Worm (Caenorhabditis elegans) whole organism, L4 larva: Measurements from ENCODE around the gene rpl-37.

Experiments
- T20F7.1 ChIP-seq: fragments of 200-800 bp; sonication (Bioruptor generic); optimal IDR thresholded peaks from 2 replicates; lab custom pipeline; 2018; ENCODE audit warnings: mild to moderate bottlenecking, missing genetic modification characterization, missing compliant biosample characterization
- Y75B8A.6 ChIP-seq: fragments of 200-800 bp; sonication (Bioruptor generic); IDR thresholded peaks from 2 replicates; pipeline ENCODE4 v1.3.6; 2022; ENCODE audit warnings: missing genetic modification reagents, missing genetic modification characterization, missing compliant biosample characterization
- arid-1 ChIP-seq: fragments of 200-800 bp; sonication (Bioruptor generic); conservative IDR thresholded peaks from 2 replicates; pipeline ENCODE4 v1.3.6; 2022; ENCODE audit warnings: missing genetic modification reagents, missing genetic modification characterization, missing compliant biosample characterization
- dmd-6 ChIP-seq: fragments of 200-800 bp; sonication (Bioruptor generic); IDR thresholded peaks from 2 replicates; pipeline ENCODE4 v1.3.6; 2022; ENCODE audit warnings: missing genetic modification reagents, missing genetic modification characterization, missing compliant biosample characterization
- fos-1 ChIP-seq: fragments of 150-350 bp; optimal IDR thresholded peaks from 2 replicates; lab custom pipeline; 2014; ENCODE audit warnings: missing biosample characterization, missing genetic modification characterization
- lin-1 ChIP-seq: fragments of 200-800 bp; sonication (Bioruptor generic); IDR thresholded peaks from 2 replicates; pipeline ENCODE4 v1.3.6; 2022; ENCODE audit warnings: missing genetic modification reagents, missing genetic modification characterization, missing compliant biosample characterization
- nhr-11 ChIP-seq: fragments of 150-350 bp; optimal IDR thresholded peaks from 2 replicates; lab custom pipeline; 2014; ENCODE audit warnings: missing biosample characterization, missing genetic modification characterization
- nhr-28 ChIP-seq: fragments of 150-350 bp; optimal IDR thresholded peaks from 2 replicates; lab custom pipeline; 2014; ENCODE audit warnings: missing biosample characterization, missing genetic modification characterization
- nhr-76 ChIP-seq: fragments of 150-350 bp; optimal IDR thresholded peaks from 2 replicates; lab custom pipeline; 2014; ENCODE audit warnings: missing biosample characterization, missing genetic modification characterization
- nhr-77 ChIP-seq: fragments of 150-350 bp; optimal IDR thresholded peaks from 2 replicates; lab custom pipeline; 2014; ENCODE audit warnings: missing biosample characterization, missing genetic modification characterization
- pqm-1 ChIP-seq: sonication (generic microtip); optimal IDR thresholded peaks from 2 replicates; lab custom pipeline; 2017; ENCODE audit warnings: missing biosample characterization, missing genetic modification characterization
- tag-97 ChIP-seq: fragments of 200-800 bp; sonication (Bioruptor generic); IDR thresholded peaks from 2 replicates; pipeline ENCODE4 v1.3.6; 2022; ENCODE audit warnings: missing genetic modification characterization, missing compliant biosample characterization
- unc-39 ChIP-seq: sonication (generic microtip); optimal IDR thresholded peaks from 2 replicates; lab custom pipeline; 2017; ENCODE audit warnings: missing biosample characterization, missing genetic modification characterization
- zag-1 ChIP-seq: fragments of 150-350 bp; optimal IDR thresholded peaks from 2 replicates; lab custom pipeline; 2014; ENCODE audit warnings: missing biosample characterization, missing genetic modification characterization

- TF ChIP-seq unc-39 (tag; lab: Kevin White, UChicago) (no peak), zag-1 (no peak), fos-1 (tag; lab: Kevin White, UChicago) (no peak), nhr-77 (no peak), pqm-1 (tag; lab: Kevin White, UChicago) (no peak), Y75B8A.6 (GFP tag; lab: Robert Waterston, UW) (no peak), arid-1 (GFP tag; lab: Robert Waterston, UW) (no peak), lin-1 (no peak), tag-97 (no peak), nhr-28 (tag; lab: Kevin White, UChicago) (no peak), nhr-76 (tag; lab: Kevin White, UChicago) (no peak), nhr-11 (no peak), dmd-6 (GFP tag; lab: Robert Waterston, UW) (no peak), T20F7.1 (GFP tag; lab: Kevin White, UChicago) (no peak)
Observed at ce11 chrIII:3487133-3487532, 41.3 kb upstream of the rpl-37 start.
